Worm (Caenorhabditis elegans) whole organism, young adult: ENCODE results near the gene F54F2.14.

Experiments
- F22D6.2 ChIP-seq: sonication (generic microtip); optimal IDR thresholded peaks from 2 replicates; lab custom pipeline; 2016; ENCODE audit warnings: mild to moderate bottlenecking, missing genetic modification characterization, missing compliant biosample characterization
- F49E8.2 ChIP-seq: sonication (generic microtip); optimal IDR thresholded peaks from 3 replicates; lab custom pipeline; 2017; ENCODE audit warnings: missing genetic modification characterization, mild to moderate bottlenecking, missing compliant biosample characterization, antibody characterized with exemption, moderate library complexity; ENCODE audit not compliant: insufficient read depth
- Y56A3A.18 ChIP-seq: fragments of 200-800 bp; sonication (Bioruptor generic); IDR thresholded peaks from 2 replicates; pipeline ENCODE4 v1.3.6; 2022; ENCODE audit warnings: missing genetic modification reagents, missing genetic modification characterization, missing compliant biosample characterization
- Y67H2A.10 ChIP-seq: fragments of 200-800 bp; sonication (Bioruptor generic); conservative IDR thresholded peaks from 2 replicates; pipeline ENCODE4 v1.3.6; 2022; ENCODE audit warnings: missing genetic modification reagents, missing genetic modification characterization, missing compliant biosample characterization
- bed-2 ChIP-seq: fragments of 200-800 bp; sonication (Bioruptor generic); IDR thresholded peaks from 2 replicates; pipeline ENCODE4 v1.3.6; 2022; ENCODE audit warnings: missing genetic modification reagents, missing genetic modification characterization, missing compliant biosample characterization
- let-526 ChIP-seq: fragments of 200-800 bp; sonication (Bioruptor generic); IDR thresholded peaks from 2 replicates; pipeline ENCODE4 v1.3.6; 2022; ENCODE audit warnings: missing genetic modification reagents, missing genetic modification characterization, missing compliant biosample characterization
- lin-26 ChIP-seq: fragments of 200-800 bp; sonication (Bioruptor generic); IDR thresholded peaks from 2 replicates; pipeline ENCODE4 v1.3.6; 2022; ENCODE audit warnings: missing genetic modification reagents, missing genetic modification characterization, missing compliant biosample characterization
- madf-3 ChIP-seq: fragments of 200-800 bp; sonication (Bioruptor generic); IDR thresholded peaks from 2 replicates; pipeline ENCODE4 v1.3.6; 2022; ENCODE audit warnings: missing genetic modification reagents, missing genetic modification characterization, missing compliant biosample characterization
- snpc-3.4 ChIP-seq: sonication (generic microtip); optimal IDR thresholded peaks from 2 replicates; lab custom pipeline; 2017; ENCODE audit warnings: missing genetic modification characterization, mild to moderate bottlenecking, missing compliant biosample characterization, antibody characterized with exemption, moderate library complexity, missing genotype, missing genetic modification reagents
- snpc-4 ChIP-seq, 5 experiments: fragments of 150-350 bp in 1 of 5; sonication (generic microtip) in 4 of 5; optimal IDR thresholded peaks; 2 replicates each; lab custom pipeline; 2014 to 2018; ENCODE audit warnings: missing genetic modification characterization in 5 of 5, missing biosample characterization in 3 of 5, antibody characterized with exemption in 2 of 5, mild to moderate bottlenecking in 2 of 5, missing compliant biosample characterization in 2 of 5, missing genotype in 2 of 5, moderate library complexity in 2 of 5, missing genetic modification reagents in 1 of 5
- sptf-2 ChIP-seq: fragments of 200-800 bp; sonication (Bioruptor generic); optimal IDR thresholded peaks from 2 replicates; lab custom pipeline; 2018; ENCODE audit warnings: mild to moderate bottlenecking, missing genetic modification characterization, missing compliant biosample characterization
- unc-62 ChIP-seq: fragments of 150-350 bp; optimal IDR thresholded peaks from 2 replicates; lab custom pipeline; 2014; ENCODE audit warnings: missing biosample characterization, missing genetic modification reagents, missing genetic modification characterization

DNA sequence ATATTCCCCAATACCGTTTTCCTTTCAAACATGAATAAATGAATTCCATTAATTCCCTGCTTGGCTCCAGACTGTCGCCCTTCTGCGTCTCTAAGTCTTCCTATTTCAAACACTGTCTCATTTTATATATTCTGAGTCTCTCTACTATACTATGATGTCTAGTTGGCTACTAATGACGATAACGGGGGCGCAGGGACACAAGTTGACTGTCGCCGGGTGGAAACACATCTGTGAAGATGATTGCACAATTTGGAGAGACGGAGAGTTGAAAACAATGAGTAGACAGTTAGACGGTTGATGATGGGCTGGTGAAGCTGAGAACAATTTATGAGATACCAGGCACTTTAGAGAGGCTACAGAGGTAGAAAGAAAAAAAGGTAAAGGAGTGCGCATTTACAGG is 41.9 kb upstream of the F54F2.14 start, which contains the start of gene sma-2:
- TF ChIP-seq unc-62 (GFP tag; lab: Kevin White, UChicago) (no peak), madf-3 (GFP tag; lab: Robert Waterston, UW) (no peak), snpc-3.4 (tag; lab: Kevin White, UChicago) (no peak), bed-2 (GFP tag; lab: Robert Waterston, UW) (no peak), lin-26 (GFP tag; lab: Robert Waterston, UW) (no peak), F22D6.2 (tag; lab: Kevin White, UChicago) (no peak), let-526 (0 out of 2 replicates have a peak, but pooled peaks have one; percentile 50), sptf-2 (GFP tag; lab: Kevin White, UChicago) (no peak), Y67H2A.10 (GFP tag; lab: Robert Waterston, UW) (no peak), snpc-4 (GFP tag; optimal IDR thresholded peaks at IDR 0.05; lab: Kevin White, UChicago) (no peak), snpc-4 (tag; optimal IDR thresholded peaks at IDR 0.05; lab: Kevin White, UChicago) (peak in 1 of 4 experiments; percentile 30), Y56A3A.18 (GFP tag; lab: Robert Waterston, UW) (no peak), F49E8.2 (tag; lab: Kevin White, UChicago) (no peak)
